Fruit fly (Drosophila melanogaster) whole organism, embryonic: ENCODE measurements around the gene fkh.
A peak's percentile ranks its signal among the peaks of the same experiment; 100 is the strongest.

Experiments
- Asciz ChIP-seq: fragments of 200-800 bp; sonication (Bioruptor generic); optimal IDR thresholded peaks from 2 replicates; lab custom pipeline; 2017; ENCODE audit warnings: missing biosample characterization, mild to moderate bottlenecking, missing genetic modification characterization, missing genetic modification reagents
- Atf-2 ChIP-seq: fragments of 200-800 bp; sonication (Bioruptor generic); optimal IDR thresholded peaks from 2 replicates; lab custom pipeline; 2016; ENCODE audit warnings: missing biosample characterization, missing genetic modification characterization
- Blimp-1 ChIP-seq: fragments of 200-800 bp; sonication (Bioruptor generic); optimal IDR thresholded peaks from 3 replicates; lab custom pipeline; 2018; ENCODE audit warnings: missing biosample characterization, missing genetic modification characterization, mild to moderate bottlenecking, moderate library complexity, missing genetic modification reagents
- CG1024 ChIP-seq: fragments of 200-800 bp; sonication (Bioruptor generic); IDR thresholded peaks from 2 replicates; pipeline ENCODE4 v1.3.6; 2022; ENCODE audit warnings: missing biosample characterization, missing genetic modification characterization
- CG10321 ChIP-seq: fragments of 200-800 bp; sonication (Bioruptor generic); IDR thresholded peaks from 2 replicates; pipeline ENCODE4 v1.3.6; 2022; ENCODE audit warnings: missing biosample characterization, missing genetic modification characterization
- CG13123 ChIP-seq: fragments of 200-800 bp; sonication (Bioruptor generic); optimal IDR thresholded peaks from 2 replicates; lab custom pipeline; 2016; ENCODE audit warnings: missing biosample characterization, missing genetic modification characterization
- CG15514 ChIP-seq: fragments of 200-800 bp; sonication (Bioruptor generic); optimal IDR thresholded peaks from 3 replicates; lab custom pipeline; 2017; ENCODE audit warnings: missing biosample characterization, missing genetic modification characterization, mild to moderate bottlenecking, moderate library complexity, missing genetic modification reagents
- CG17568 ChIP-seq: fragments of 200-800 bp; sonication (Bioruptor generic); optimal IDR thresholded peaks from 2 replicates; lab custom pipeline; 2018; ENCODE audit warnings: missing biosample characterization, mild to moderate bottlenecking, missing genetic modification characterization, moderate library complexity
- CG1832 ChIP-seq: fragments of 200-800 bp; sonication (Bioruptor generic); optimal IDR thresholded peaks from 2 replicates; lab custom pipeline; 2017; ENCODE audit warnings: missing biosample characterization, mild to moderate bottlenecking, missing genetic modification characterization, inconsistent platforms
- CG18599 ChIP-seq: fragments of 200-800 bp; sonication (Bioruptor generic); optimal IDR thresholded peaks from 3 replicates; lab custom pipeline; 2017; ENCODE audit warnings: missing biosample characterization, missing genetic modification characterization, mild to moderate bottlenecking, moderate library complexity, missing genetic modification reagents
- CG2889 ChIP-seq: fragments of 200-800 bp; sonication (Bioruptor generic); IDR thresholded peaks from 3 replicates; pipeline ENCODE4 v1.3.6; 2022; ENCODE audit warnings: missing biosample characterization, missing genetic modification characterization
- CG30431 ChIP-seq: fragments of 200-800 bp; sonication (Bioruptor generic); optimal IDR thresholded peaks from 2 replicates; lab custom pipeline; 2017; ENCODE audit warnings: missing biosample characterization, missing genetic modification characterization
- CG31388 ChIP-seq: fragments of 200-800 bp; sonication (Bioruptor generic); optimal IDR thresholded peaks from 2 replicates; lab custom pipeline; 2016; ENCODE audit warnings: missing biosample characterization, missing genetic modification characterization
- CG3163 ChIP-seq: fragments of 200-800 bp; sonication (Bioruptor generic); optimal IDR thresholded peaks from 3 replicates; lab custom pipeline; 2016; ENCODE audit warnings: missing biosample characterization, missing genetic modification characterization
- CG3726 ChIP-seq: fragments of 200-800 bp; sonication (Bioruptor generic); IDR thresholded peaks from 3 replicates; pipeline ENCODE4, ENCODE4 v1.3.6; 2022; ENCODE audit warnings: missing biosample characterization, missing genetic modification characterization
- CG5180 ChIP-seq: fragments of 200-800 bp; sonication (Bioruptor generic); optimal IDR thresholded peaks from 3 replicates; lab custom pipeline; 2017; ENCODE audit warnings: missing biosample characterization, missing genetic modification characterization, mild to moderate bottlenecking, moderate library complexity, missing genetic modification reagents
- CG6854 ChIP-seq: fragments of 200-800 bp; sonication (Bioruptor generic); optimal IDR thresholded peaks from 3 replicates; lab custom pipeline; 2017; ENCODE audit warnings: missing biosample characterization, mild to moderate bottlenecking, missing genetic modification characterization
- CG7963 ChIP-seq: fragments of 200-800 bp; sonication (Bioruptor generic); IDR thresholded peaks from 3 replicates; pipeline ENCODE4 v1.3.6; 2022; ENCODE audit warnings: missing biosample characterization, missing genetic modification characterization; ENCODE audit not compliant: partially characterized antibody
- CG9437 ChIP-seq: fragments of 200-800 bp; sonication (Bioruptor generic); optimal IDR thresholded peaks from 2 replicates; lab custom pipeline; 2018; ENCODE audit warnings: missing biosample characterization, mild to moderate bottlenecking, missing genetic modification characterization
- HLH54F ChIP-seq: fragments of 200-800 bp; sonication (Bioruptor generic); optimal IDR thresholded peaks from 3 replicates; lab custom pipeline; 2016; ENCODE audit warnings: missing biosample characterization, missing genetic modification characterization
- HmgZ ChIP-seq: fragments of 200-800 bp; sonication (Bioruptor generic); optimal IDR thresholded peaks from 2 replicates; lab custom pipeline; 2018; ENCODE audit warnings: missing biosample characterization, mild to moderate bottlenecking, missing genetic modification characterization
- Hmx ChIP-seq: fragments of 200-800 bp; sonication (Bioruptor generic); optimal IDR thresholded peaks from 2 replicates; lab custom pipeline; 2016; ENCODE audit warnings: missing biosample characterization, missing genetic modification characterization
- Mrtf ChIP-seq: fragments of 200-800 bp; sonication (Bioruptor generic); IDR thresholded peaks from 3 replicates; pipeline ENCODE4 v1.3.6; 2022; ENCODE audit warnings: missing biosample characterization, missing genetic modification characterization
- NfI ChIP-seq: fragments of 200-800 bp; sonication (Bioruptor generic); optimal IDR thresholded peaks from 3 replicates; lab custom pipeline; 2018; ENCODE audit warnings: missing biosample characterization, mild to moderate bottlenecking, missing genetic modification characterization, moderate library complexity
- Poxn ChIP-seq: fragments of 200-800 bp; sonication (Bioruptor generic); IDR thresholded peaks from 2 replicates; pipeline ENCODE4 v1.3.6; 2022; ENCODE audit warnings: missing biosample characterization, missing genetic modification characterization
- Sry-δ ChIP-seq: fragments of 200-800 bp; sonication (Bioruptor generic); optimal IDR thresholded peaks from 2 replicates; lab custom pipeline; 2016; ENCODE audit warnings: missing biosample characterization, missing genetic modification characterization
- TFAM ChIP-seq: fragments of 200-800 bp; sonication (Bioruptor generic); optimal IDR thresholded peaks from 2 replicates; lab custom pipeline; 2017; ENCODE audit warnings: missing biosample characterization, missing genetic modification characterization, inconsistent platforms
- Xbp1 ChIP-seq: fragments of 200-800 bp; sonication (Bioruptor generic); optimal IDR thresholded peaks from 3 replicates; lab custom pipeline; 2016; ENCODE audit warnings: missing biosample characterization, mild to moderate bottlenecking, missing genetic modification characterization
- ara ChIP-seq: fragments of 200-800 bp; sonication (Bioruptor generic); IDR thresholded peaks from 2 replicates; pipeline ENCODE4 v1.3.6; 2022; ENCODE audit warnings: missing biosample characterization, missing genetic modification characterization
- ato ChIP-seq: fragments of 200-800 bp; sonication (Bioruptor generic); IDR thresholded peaks from 2 replicates; pipeline ENCODE4 v1.3.6; 2022; ENCODE audit warnings: missing biosample characterization, missing genetic modification characterization; ENCODE audit not compliant: partially characterized antibody
- bab2 ChIP-seq: fragments of 200-800 bp; sonication (Bioruptor generic); optimal IDR thresholded peaks from 2 replicates; lab custom pipeline; 2016; ENCODE audit warnings: missing biosample characterization, missing genetic modification characterization
- bbx ChIP-seq: fragments of 200-800 bp; sonication (Bioruptor generic); IDR thresholded peaks from 2 replicates; pipeline ENCODE4 v1.3.6; 2022; ENCODE audit warnings: missing biosample characterization, missing genetic modification characterization; ENCODE audit not compliant: partially characterized antibody
- bcd ChIP-seq: fragments of 200-800 bp; sonication (Bioruptor generic); optimal IDR thresholded peaks from 2 replicates; lab custom pipeline; 2017; ENCODE audit warnings: missing biosample characterization, mild to moderate bottlenecking, missing genetic modification characterization
- ems ChIP-seq: fragments of 200-800 bp; sonication (Bioruptor generic); optimal IDR thresholded peaks from 3 replicates; lab custom pipeline; 2016; ENCODE audit warnings: missing biosample characterization, missing genetic modification characterization
- en ChIP-seq: fragments of 200-800 bp; sonication (Bioruptor generic); optimal IDR thresholded peaks from 2 replicates; lab custom pipeline; 2016; ENCODE audit warnings: missing biosample characterization, missing genetic modification characterization
- eve ChIP-seq, 2 experiments: fragments of >200 bp; optimal IDR thresholded peaks; 2 replicates each; lab custom pipeline; 2017; ENCODE audit warnings: missing biosample characterization in 2 of 2, missing genetic modification characterization in 2 of 2
- gem ChIP-seq: fragments of 200-800 bp; sonication (Bioruptor generic); optimal IDR thresholded peaks from 2 replicates; lab custom pipeline; 2019; ENCODE audit warnings: missing biosample characterization, mild to moderate bottlenecking, missing genetic modification characterization, moderate library complexity
- hbn ChIP-seq: fragments of 200-800 bp; sonication (Bioruptor generic); IDR thresholded peaks from 2 replicates; pipeline ENCODE4 v1.3.6; 2022; ENCODE audit warnings: missing biosample characterization, missing genetic modification characterization; ENCODE audit not compliant: partially characterized antibody
- klu ChIP-seq: fragments of 200-800 bp; sonication (Bioruptor generic); IDR thresholded peaks from 2 replicates; pipeline ENCODE4 v1.3.6; 2022; ENCODE audit warnings: missing biosample characterization, missing genetic modification characterization
- lola ChIP-seq, 3 experiments: fragments of >200 bp in 2 of 3; fragments of 200-800 bp in 1 of 3; sonication (Bioruptor generic) in 1 of 3; optimal IDR thresholded peaks; 2 replicates each; lab custom pipeline; 2017 to 2019; ENCODE audit warnings: missing biosample characterization in 3 of 3, missing genetic modification characterization in 3 of 3, mild to moderate bottlenecking in 1 of 3, moderate library complexity in 1 of 3
- nerfin-2 ChIP-seq: fragments of 200-800 bp; sonication (Bioruptor generic); IDR thresholded peaks from 2 replicates; pipeline ENCODE4 v1.3.6; 2022; ENCODE audit warnings: missing biosample characterization, missing genetic modification characterization; ENCODE audit not compliant: partially characterized antibody
- phol ChIP-seq: fragments of 200-800 bp; sonication (Bioruptor generic); optimal IDR thresholded peaks from 3 replicates; lab custom pipeline; 2018; ENCODE audit warnings: missing biosample characterization, mild to moderate bottlenecking, missing genetic modification characterization, moderate library complexity
- pita ChIP-seq: fragments of 200-800 bp; sonication (Bioruptor generic); optimal IDR thresholded peaks from 2 replicates; lab custom pipeline; 2017; ENCODE audit warnings: missing biosample characterization, mild to moderate bottlenecking, missing genetic modification characterization
- pum ChIP-seq: fragments of 200-800 bp; sonication (Bioruptor generic); optimal IDR thresholded peaks from 2 replicates; lab custom pipeline; 2016; ENCODE audit warnings: missing biosample characterization, missing genetic modification characterization
- tll ChIP-seq, 2 experiments: fragments of 200-800 bp in 1 of 2; fragments of >200 bp in 1 of 2; sonication (Bioruptor generic) in 1 of 2; optimal IDR thresholded peaks; 2 replicates each; lab custom pipeline; 2017 to 2019; ENCODE audit warnings: missing biosample characterization in 2 of 2, missing genetic modification characterization in 2 of 2, mild to moderate bottlenecking in 1 of 2, moderate library complexity in 1 of 2
- tup ChIP-seq: fragments of 200-800 bp; sonication (Bioruptor generic); optimal IDR thresholded peaks from 2 replicates; lab custom pipeline; 2016; ENCODE audit warnings: missing biosample characterization, mild to moderate bottlenecking, missing genetic modification characterization, moderate library complexity
- vnd ChIP-seq: fragments of 200-800 bp; sonication (Bioruptor generic); IDR thresholded peaks from 3 replicates; pipeline ENCODE4 v1.3.6; 2022; ENCODE audit warnings: missing biosample characterization, missing genetic modification characterization; ENCODE audit not compliant: partially characterized antibody

fkh gene

DNA sequence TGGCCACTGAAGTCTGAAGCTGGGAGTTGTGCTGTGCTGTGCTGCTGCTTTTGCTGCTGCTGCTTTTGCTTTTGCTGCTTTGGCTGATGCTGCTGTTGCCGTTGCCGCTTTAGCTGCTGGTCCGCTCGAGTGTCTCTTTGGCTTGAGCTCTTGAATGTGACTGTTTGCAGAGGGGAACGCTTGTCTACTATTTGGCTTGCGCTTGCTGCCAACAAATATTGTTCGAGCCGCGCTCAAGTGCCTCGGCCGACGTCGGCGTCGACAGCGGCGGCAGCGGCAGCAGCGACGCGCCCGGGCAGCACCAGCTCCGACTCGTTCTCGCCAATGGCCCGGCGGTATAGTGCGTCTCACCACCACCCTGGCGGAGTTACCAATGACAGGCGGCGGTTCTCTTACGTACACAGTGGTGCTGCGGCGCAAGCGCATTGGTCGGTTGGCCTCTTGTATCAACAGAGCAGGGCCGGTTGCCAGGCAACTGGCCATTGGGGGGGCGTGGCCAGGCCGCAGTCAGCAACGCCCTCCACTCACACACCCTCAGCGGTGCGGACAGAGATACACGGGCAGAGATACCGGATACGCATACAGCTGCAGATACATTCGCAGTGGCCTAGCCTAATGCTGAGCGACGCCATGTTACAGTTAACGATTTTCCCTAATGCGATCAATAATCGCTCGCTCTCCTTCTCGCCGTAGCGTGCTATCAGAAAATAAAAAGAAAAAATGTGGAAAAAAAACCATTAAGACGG lies at the start of gene fkh (continued):
- TF ChIP-seq TFAM (peak; percentile 77), Poxn (peak; percentile 33; the same call in 1 of the 2 replicates), CG18599 (GFP tag; lab: Kevin White, UChicago) (peak; percentile 99), gem (tag; lab: Kevin White, UChicago) (peak; percentile 70), CG6854 (GFP tag; lab: Kevin White, UChicago) (peak; percentile 96), ems (GFP tag; lab: Kevin White, UChicago) (peak; percentile 66), nerfin-2 (0 out of 2 replicates have a peak, but pooled peaks have one; percentile 22), CG9437 (GFP tag; lab: Kevin White, UChicago) (peak; percentile 42), vnd (GFP tag; lab: Robert Waterston, UW) (no peak), pita (GFP tag; lab: Kevin White, UChicago) (no peak), CG3726 (GFP tag; lab: Robert Waterston, UW) (peak; percentile 73; the same call in 1 of the 3 replicates), tll (GFP tag; optimal IDR thresholded peaks at IDR 0.05; lab: Kevin White, UChicago) (peak in 1 of 2 experiments; percentile 48), hbn (no peak), CG1832 (GFP tag; lab: Kevin White, UChicago) (peak; percentile 93), CG31388 (peak; percentile 56), CG7963 (GFP tag; lab: Robert Waterston, UW) (no peak), klu (no peak), lola (GFP tag; optimal IDR thresholded peaks at IDR 0.05; lab: Kevin White, UChicago) (peak in 1 of 3 experiments; percentile 70), CG10321 (GFP tag; lab: Robert Waterston, UW) (peak; percentile 87), bab2 (GFP tag; lab: Kevin White, UChicago) (peak; percentile 89), tup (GFP tag; lab: Kevin White, UChicago) (peak; percentile 96), en (GFP tag; lab: Kevin White, UChicago) (peak; percentile 73), CG17568 (GFP tag; lab: Kevin White, UChicago) (peak; percentile 92), CG1024 (GFP tag; lab: Robert Waterston, UW) (0 out of 2 replicates have a peak, but pooled peaks have one; percentile 41), Sry-δ (GFP tag; lab: Kevin White, UChicago) (peak; percentile 67), HmgZ (tag; lab: Kevin White, UChicago) (peak; percentile 95), CG3163 (peak; percentile 90), pum (GFP tag; lab: Kevin White, UChicago) (peak; percentile 77), ara (peak; percentile 86), Hmx (GFP tag; lab: Kevin White, UChicago) (no peak), HLH54F (peak; percentile 81), eve (GFP tag; optimal IDR thresholded peaks at IDR 0.05; lab: Kevin White, UChicago) (no peak), CG5180 (GFP tag; lab: Kevin White, UChicago) (peak; percentile 93), bbx (GFP tag; lab: Robert Waterston, UW) (no peak), ato (no peak), CG13123 (peak; percentile 96), bcd (peak; percentile 92), Xbp1 (peak; percentile 60), NfI (GFP tag; lab: Kevin White, UChicago) (peak; percentile 76), Mrtf (no peak; the same call in 2 of the 3 replicates), CG30431 (peak; percentile 4), Blimp-1 (GFP tag; lab: Kevin White, UChicago) (peak; percentile 72), Asciz (GFP tag; lab: Kevin White, UChicago) (peak; percentile 95), Atf-2 (peak; percentile 80), CG2889 (peak; percentile 43; the same call in 1 of the 3 replicates), CG15514 (GFP tag; lab: Kevin White, UChicago) (peak; percentile 95), phol (tag; lab: Kevin White, UChicago) (peak; percentile 45)
